Fruit fly (Drosophila melanogaster) Kc167 (cell line): Measurements from ENCODE around the gene CG1136.

Source experiments
- Myc ChIP-seq: fragments of >200 bp; optimal IDR thresholded peaks from 2 replicates; lab custom pipeline; 2017; ENCODE audit warnings: missing external identifiers
- Sin3A ChIP-seq: fragments of >200 bp; optimal IDR thresholded peaks from 2 replicates; lab custom pipeline; 2018; ENCODE audit warnings: missing external identifiers
- h ChIP-seq: fragments of >200 bp; optimal IDR thresholded peaks from 3 replicates; lab custom pipeline; 2018; ENCODE audit warnings: missing external identifiers
- psq ChIP-seq: fragments of >200 bp; optimal IDR thresholded peaks from 2 replicates; lab custom pipeline; 2017; ENCODE audit warnings: missing external identifiers

DNA sequence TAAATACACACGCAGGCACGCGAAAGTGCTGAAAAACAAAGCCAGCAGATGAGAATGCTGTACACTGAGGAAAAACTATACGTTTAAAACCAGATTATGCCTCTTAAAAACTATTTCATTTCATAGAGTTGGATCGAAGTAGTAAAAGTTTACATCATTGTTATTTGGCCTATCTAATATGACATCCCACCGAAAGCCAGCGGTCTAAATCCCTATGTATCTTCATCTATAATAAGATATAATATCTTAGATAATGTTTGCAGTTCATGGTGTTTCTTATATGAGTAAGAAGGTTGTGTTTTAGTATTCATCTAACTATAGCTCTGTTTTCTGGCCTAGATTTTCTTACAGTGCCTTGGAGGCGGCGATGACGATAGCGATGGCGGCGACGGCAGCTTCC is 36.3 kb upstream of the CG1136 start:
- TF ChIP-seq psq (lab: Kevin White, UChicago) (no peak), h (lab: Kevin White, UChicago) (no peak), Myc (lab: Kevin White, UChicago) (no peak), Sin3A (lab: Kevin White, UChicago) (no peak)
